Fruit fly (Drosophila melanogaster): ENCODE data around the gene alpha-Est6.
A peak's percentile ranks its signal among the peaks of the same experiment; 100 is the strongest.

Gene alpha-Est6

DNA sequence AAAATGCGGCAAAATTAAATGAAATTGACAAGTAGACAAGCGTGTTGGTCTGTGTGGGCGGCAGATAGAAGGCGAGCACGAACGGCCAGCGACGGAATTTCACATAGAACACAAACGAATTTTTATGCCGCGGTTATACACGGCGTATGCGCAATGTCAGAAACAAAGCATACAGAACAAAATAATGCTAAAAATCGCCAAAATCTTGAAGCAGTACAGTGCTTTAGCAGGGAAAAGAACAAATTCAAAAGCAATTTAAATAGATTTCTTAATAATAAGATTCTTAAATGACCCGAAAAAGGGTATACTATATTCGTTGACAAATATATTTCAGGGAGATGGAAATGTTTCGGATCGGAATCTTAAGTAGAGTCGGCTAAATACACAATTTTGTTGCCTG is 28.1 kb downstream of the alpha-Est6 start (continued):
- no peak for TF ChIP-seq z (GFP tag; IDR thresholded peaks at IDR 0.05)
- no peak for TF ChIP-seq CG2129 (GFP tag; IDR thresholded peaks at IDR 0.05; ENCODE audit: partially characterized antibody)
- TF ChIP-seq Oli (tag; optimal IDR thresholded peaks at IDR 0.05) = peak; percentile 22
- no peak for TF ChIP-seq nerfin-1 (tag; optimal IDR thresholded peaks at IDR 0.05)
- TF ChIP-seq CG15514 (GFP tag; optimal IDR thresholded peaks at IDR 0.05) = peak; percentile 16
- TF ChIP-seq CG3281 (GFP tag; optimal IDR thresholded peaks at IDR 0.05) = peak; percentile 30
- TF ChIP-seq CG17912 (GFP tag; optimal IDR thresholded peaks at IDR 0.05) = no peak
- TF ChIP-seq ase (GFP tag; IDR thresholded peaks at IDR 0.05) = no peak
- no peak for TF ChIP-seq CHES-1-like (GFP tag; optimal IDR thresholded peaks at IDR 0.05)
- TF ChIP-seq ind (GFP tag; optimal IDR thresholded peaks at IDR 0.05) = peak; percentile 36
- no peak for TF ChIP-seq sima (GFP tag; optimal IDR thresholded peaks at IDR 0.05)
- peak; percentile 38 for TF ChIP-seq Sox102F (GFP tag; optimal IDR thresholded peaks at IDR 0.05)
- 0 out of 2 replicates have a peak, but pooled peaks have one; percentile 20 for TF ChIP-seq esg (GFP tag; conservative IDR thresholded peaks at IDR 0.05)
- TF ChIP-seq CG10267 (tag; optimal IDR thresholded peaks at IDR 0.05) = no peak
- no peak for TF ChIP-seq gro (GFP tag; optimal IDR thresholded peaks at IDR 0.05)
- TF ChIP-seq Hr51 (GFP tag; optimal IDR thresholded peaks at IDR 0.05) = peak in 1 of 2 experiments; percentile 54
- TF ChIP-seq Elba2 (GFP tag; optimal IDR thresholded peaks at IDR 0.05) = no peak
- no peak for TF ChIP-seq sna (GFP tag; IDR thresholded peaks at IDR 0.05; ENCODE audit: partially characterized antibody)
- TF ChIP-seq CG13123 (GFP tag; optimal IDR thresholded peaks at IDR 0.05) = no peak
- peak; percentile 54 for TF ChIP-seq Ptx1 (GFP tag; IDR thresholded peaks at IDR 0.05)
- no peak for TF ChIP-seq Blimp-1 (GFP tag; optimal IDR thresholded peaks at IDR 0.05)
- TF ChIP-seq Doc2 (GFP tag; IDR thresholded peaks at IDR 0.05) = no peak
- peak; percentile 33 for TF ChIP-seq CG13624 (GFP tag; optimal IDR thresholded peaks at IDR 0.05)
- TF ChIP-seq Ada2b (GFP tag; IDR thresholded peaks at IDR 0.05) = peak; percentile 43; the same call in 1 of the 2 replicates
- TF ChIP-seq Gug (GFP tag; IDR thresholded peaks at IDR 0.05) = no peak
- TF ChIP-seq slou (GFP tag; optimal IDR thresholded peaks at IDR 0.05) = peak; percentile 18
- TF ChIP-seq CG6791 (GFP tag; IDR thresholded peaks at IDR 0.05; ENCODE audit: partially characterized antibody) = no peak
- no peak for TF ChIP-seq mld (GFP tag; IDR thresholded peaks at IDR 0.05; ENCODE audit: partially characterized antibody)
- TF ChIP-seq CG13424 (tag; optimal IDR thresholded peaks at IDR 0.05) = peak; percentile 14
- peak; percentile 9 for TF ChIP-seq Fer3 (tag; optimal IDR thresholded peaks at IDR 0.05)
- TF ChIP-seq crp (GFP tag; optimal IDR thresholded peaks at IDR 0.05) = no peak
- no peak for TF ChIP-seq CG6813 (GFP tag; optimal IDR thresholded peaks at IDR 0.05)
- peak; percentile 15 for TF ChIP-seq dmrt99B (tag; optimal IDR thresholded peaks at IDR 0.05)
- no peak for TF ChIP-seq CG4617 (GFP tag; optimal IDR thresholded peaks at IDR 0.05; ENCODE audit: borderline replicate concordance)
- peak; percentile 43 for TF ChIP-seq Dip3 (GFP tag; optimal IDR thresholded peaks at IDR 0.05)
- peak; percentile 52 for TF ChIP-seq PHDP (tag; optimal IDR thresholded peaks at IDR 0.05)
- peak; percentile 51 for TF ChIP-seq CG10366 (GFP tag; IDR thresholded peaks at IDR 0.05)
- no peak for TF ChIP-seq pan (optimal IDR thresholded peaks at IDR 0.05)
- peak in 1 of 2 experiments; percentile 32 for TF ChIP-seq pan (GFP tag; optimal IDR thresholded peaks at IDR 0.05 in 1 of 2, IDR thresholded peaks at IDR 0.05 in 1 of 2)
- peak; percentile 36 for TF ChIP-seq HLH54F (GFP tag; optimal IDR thresholded peaks at IDR 0.05)
- no peak for TF ChIP-seq Lpt (GFP tag; optimal IDR thresholded peaks at IDR 0.05)
- TF ChIP-seq fd64A (GFP tag; optimal IDR thresholded peaks at IDR 0.05) = no peak
- TF ChIP-seq Bteb2 (GFP tag; optimal IDR thresholded peaks at IDR 0.05) = peak; percentile 22
- no peak for TF ChIP-seq tna (GFP tag; IDR thresholded peaks at IDR 0.05; ENCODE audit: partially characterized antibody)
- no peak for TF ChIP-seq eyg (GFP tag; optimal IDR thresholded peaks at IDR 0.05)
- peak; percentile 65 for TF ChIP-seq CG9932 (GFP tag; IDR thresholded peaks at IDR 0.05)
- no peak for TF ChIP-seq CG12299 (tag; optimal IDR thresholded peaks at IDR 0.05)
- peak; percentile 30; the same call in 1 of the 3 replicates for TF ChIP-seq dysf (GFP tag; IDR thresholded peaks at IDR 0.05)
- peak; percentile 22; the same call in 1 of the 3 replicates for TF ChIP-seq Dbx (GFP tag; IDR thresholded peaks at IDR 0.05)
- TF ChIP-seq NfI (GFP tag; optimal IDR thresholded peaks at IDR 0.05) = peak; percentile 29
